Worm (Caenorhabditis elegans): Measurements from ENCODE around the gene scl-26.

- no peak for TF ChIP-seq nfya-1 (tag; optimal IDR thresholded peaks at IDR 0.05; ENCODE audit: insufficient read depth)
- TF ChIP-seq elt-3 (tag; optimal IDR thresholded peaks at IDR 0.05) = no peak
- TF ChIP-seq ceh-9 (tag; optimal IDR thresholded peaks at IDR 0.05) = no peak
- no peak for TF ChIP-seq unc-62 (GFP tag; optimal IDR thresholded peaks at IDR 0.05)
- no peak for TF ChIP-seq ceh-28 (tag; optimal IDR thresholded peaks at IDR 0.05)
- no peak for TF ChIP-seq fos-1 (tag; optimal IDR thresholded peaks at IDR 0.05)
- no peak for TF ChIP-seq elt-1 (tag; optimal IDR thresholded peaks at IDR 0.05)
- no peak for TF ChIP-seq sea-2 (GFP tag; optimal IDR thresholded peaks at IDR 0.05)
- TF ChIP-seq nhr-12 (tag; optimal IDR thresholded peaks at IDR 0.05) = no peak
Observed at ce11 chrV:7570955-7571354, 30.4 kb downstream of the scl-26 start, which contains the start of gene F19F10.14.

Measured in whole organism, L3 larva.